Fruit fly (Drosophila melanogaster): ENCODE data around the gene CG17186.

The CG17186 gene

dm6 chr3R:19847591-19848256, 29.6 kb downstream of the CG17186 start (continued):
- TF ChIP-seq maf-S (GFP tag; optimal IDR thresholded peaks at IDR 0.05): no peak
- no peak for TF ChIP-seq kni (GFP tag; optimal IDR thresholded peaks at IDR 0.05)
- no peak for TF ChIP-seq gro (GFP tag; optimal IDR thresholded peaks at IDR 0.05)
- peak; percentile 18 for TF ChIP-seq twi (tag; optimal IDR thresholded peaks at IDR 0.05)
- no peak for TF ChIP-seq Bgb (GFP tag; IDR thresholded peaks at IDR 0.05; ENCODE audit: partially characterized antibody)
- no peak; the same call in 1 of the 2 replicates for TF ChIP-seq CG4360 (GFP tag; IDR thresholded peaks at IDR 0.05)
- no peak for TF ChIP-seq mld (GFP tag; IDR thresholded peaks at IDR 0.05; ENCODE audit: partially characterized antibody)
- no peak for TF ChIP-seq pum (GFP tag; optimal IDR thresholded peaks at IDR 0.05)
- TF ChIP-seq CG8765 (GFP tag; IDR thresholded peaks at IDR 0.05): no peak
- no peak for TF ChIP-seq CG6854 (GFP tag; optimal IDR thresholded peaks at IDR 0.05)
- no peak for TF ChIP-seq al (GFP tag; IDR thresholded peaks at IDR 0.05)
- no peak for TF ChIP-seq CG1233 (GFP tag; optimal IDR thresholded peaks at IDR 0.05)
- TF ChIP-seq CG11695 (GFP tag; IDR thresholded peaks at IDR 0.05): no peak; the same call in 1 of the 3 replicates
- peak; percentile 31 for TF ChIP-seq NC2β (GFP tag; optimal IDR thresholded peaks at IDR 0.05)
- TF ChIP-seq ash1 (GFP tag; optimal IDR thresholded peaks at IDR 0.05): no peak
- no peak for TF ChIP-seq Bteb2 (GFP tag; optimal IDR thresholded peaks at IDR 0.05)
- no peak; the same call in 2 of the 3 replicates for TF ChIP-seq B-H1 (GFP tag; IDR thresholded peaks at IDR 0.05)
- TF ChIP-seq CG9727 (GFP tag; optimal IDR thresholded peaks at IDR 0.05): no peak
- peak; percentile 4 for TF ChIP-seq Nf-YC (tag; optimal IDR thresholded peaks at IDR 0.05)
- no peak for TF ChIP-seq wor (GFP tag; IDR thresholded peaks at IDR 0.05)
- TF ChIP-seq CG9609 (GFP tag; optimal IDR thresholded peaks at IDR 0.05): no peak
- TF ChIP-seq CHES-1-like (GFP tag; optimal IDR thresholded peaks at IDR 0.05): no peak
- TF ChIP-seq CG12219 (GFP tag; optimal IDR thresholded peaks at IDR 0.05): peak; percentile 76
- no peak for TF ChIP-seq CG11398 (GFP tag; optimal IDR thresholded peaks at IDR 0.05)
- peak; percentile 48 for TF ChIP-seq CG31365 (tag; optimal IDR thresholded peaks at IDR 0.05)
- no peak for TF ChIP-seq CG6689 (GFP tag; IDR thresholded peaks at IDR 0.05)
- no peak for TF ChIP-seq hkb (optimal IDR thresholded peaks at IDR 0.05)
- peak; percentile 47 for TF ChIP-seq hkb (GFP tag; IDR thresholded peaks at IDR 0.05)
- no peak for TF ChIP-seq luna (GFP tag; optimal IDR thresholded peaks at IDR 0.05)
- no peak for TF ChIP-seq Myb (GFP tag; optimal IDR thresholded peaks at IDR 0.05)
- no peak; the same call in 2 of the 3 replicates for TF ChIP-seq CG6175 (GFP tag; IDR thresholded peaks at IDR 0.05)
- no peak for TF ChIP-seq CG2712 (tag; optimal IDR thresholded peaks at IDR 0.05)
- TF ChIP-seq Xbp1 (GFP tag; optimal IDR thresholded peaks at IDR 0.05): no peak
- TF ChIP-seq hb (GFP tag; IDR thresholded peaks at IDR 0.05; ENCODE audit: partially characterized antibody): no peak
- TF ChIP-seq CG14710 (tag; optimal IDR thresholded peaks at IDR 0.05): peak; percentile 16
- no peak; the same call in 1 of the 2 replicates for TF ChIP-seq Xrp1 (GFP tag; IDR thresholded peaks at IDR 0.05)
- peak; percentile 75 for TF ChIP-seq psq (GFP tag; optimal IDR thresholded peaks at IDR 0.05)
- no peak for TF ChIP-seq CG32772 (GFP tag; IDR thresholded peaks at IDR 0.05)
- TF ChIP-seq CG12299 (tag; optimal IDR thresholded peaks at IDR 0.05): peak; percentile 58
- no peak for TF ChIP-seq pnt (GFP tag; optimal IDR thresholded peaks at IDR 0.05)
- no peak for TF ChIP-seq CG7372 (GFP tag; IDR thresholded peaks at IDR 0.05)
- TF ChIP-seq Gug (GFP tag; IDR thresholded peaks at IDR 0.05): no peak
- TF ChIP-seq ac (GFP tag; optimal IDR thresholded peaks at IDR 0.05): no peak
- no peak for TF ChIP-seq CG32532 (GFP tag; IDR thresholded peaks at IDR 0.05)
- TF ChIP-seq D (optimal IDR thresholded peaks at IDR 0.05): no peak
- TF ChIP-seq D (GFP tag; optimal IDR thresholded peaks at IDR 0.05): no peak
- TF ChIP-seq CG6765 (GFP tag; optimal IDR thresholded peaks at IDR 0.05): peak; percentile 68
- TF ChIP-seq CkIIα-i1 (GFP tag; IDR thresholded peaks at IDR 0.05): no peak
- TF ChIP-seq CG11560 (tag; IDR thresholded peaks at IDR 0.05): no peak
- TF ChIP-seq CG2889 (GFP tag; IDR thresholded peaks at IDR 0.05): no peak
- TF ChIP-seq CG17359 (tag; optimal IDR thresholded peaks at IDR 0.05): no peak
- no peak for TF ChIP-seq chif (GFP tag; optimal IDR thresholded peaks at IDR 0.05)

Measured in whole organism, embryonic.